Fruit fly (Drosophila melanogaster) whole organism, embryonic: ENCODE measurements around the gene CG43896.

ENCODE experiments used
- CG1603 ChIP-seq: fragments of 200-800 bp; sonication (Bioruptor generic); optimal IDR thresholded peaks from 2 replicates; lab custom pipeline; 2019; ENCODE audit warnings: missing biosample characterization, mild to moderate bottlenecking, missing genetic modification characterization, moderate library complexity
- aop ChIP-seq: fragments of 200-800 bp; sonication (Bioruptor generic); IDR thresholded peaks from 2 replicates; pipeline ENCODE4 v1.3.6; 2022; ENCODE audit warnings: missing biosample characterization, missing genetic modification characterization
- dm ChIP-seq: fragments of 200-800 bp; sonication (Bioruptor generic); optimal IDR thresholded peaks from 3 replicates; lab custom pipeline; 2016; ENCODE audit warnings: missing biosample characterization, missing genetic modification characterization
- pita ChIP-seq: fragments of 200-800 bp; sonication (Bioruptor generic); optimal IDR thresholded peaks from 2 replicates; lab custom pipeline; 2017; ENCODE audit warnings: missing biosample characterization, mild to moderate bottlenecking, missing genetic modification characterization

DNA sequence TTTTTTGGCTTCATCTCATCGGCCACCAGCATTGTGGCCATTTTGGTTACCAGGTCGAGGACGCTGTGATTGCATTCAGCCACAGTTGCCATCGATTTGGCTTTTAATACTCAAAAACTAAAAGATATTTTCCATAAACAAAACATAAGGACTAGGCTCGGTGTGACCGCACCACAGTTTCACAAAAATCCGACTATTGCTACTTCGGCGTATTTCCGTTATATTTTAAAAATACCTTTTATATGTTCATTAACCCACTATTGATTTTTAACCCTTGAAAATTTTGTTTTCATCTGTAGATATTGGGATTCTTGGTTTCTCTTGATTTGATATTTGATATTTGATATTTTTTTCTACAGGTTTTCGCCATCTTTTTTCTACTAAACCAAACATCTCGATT is 22.0 kb downstream of the CG43896 start, which contains the start of gene Grip163:
- TF ChIP-seq dm (GFP tag; lab: Kevin White, UChicago) = no peak
- TF ChIP-seq pita (GFP tag; lab: Kevin White, UChicago) = no peak
- TF ChIP-seq aop = no peak
- TF ChIP-seq CG1603 = no peak
